Worm (Caenorhabditis elegans) whole organism, midembryonic: ENCODE data around the gene sir-2.3.

ENCODE experiments used
- T22C8.4 ChIP-seq: fragments of 200-800 bp; sonication (Bioruptor generic); IDR thresholded peaks from 2 replicates; pipeline ENCODE4 v1.3.6; 2022; ENCODE audit warnings: missing genetic modification characterization, missing compliant biosample characterization
- flt-1 ChIP-seq: fragments of 200-800 bp; sonication (Bioruptor generic); IDR thresholded peaks from 2 replicates; pipeline ENCODE4 v1.3.6; 2022; ENCODE audit warnings: missing genetic modification characterization, missing compliant biosample characterization
- tab-1 ChIP-seq: fragments of 200-800 bp; sonication (Bioruptor generic); IDR thresholded peaks from 2 replicates; pipeline ENCODE4 v1.3.6; 2022; ENCODE audit warnings: missing genetic modification characterization, missing compliant biosample characterization
- ztf-23 ChIP-seq: fragments of 200-800 bp; sonication (Bioruptor generic); IDR thresholded peaks from 2 replicates; pipeline ENCODE4 v1.3.6; 2022; ENCODE audit warnings: missing genetic modification reagents, missing genetic modification characterization, missing compliant biosample characterization

DNA sequence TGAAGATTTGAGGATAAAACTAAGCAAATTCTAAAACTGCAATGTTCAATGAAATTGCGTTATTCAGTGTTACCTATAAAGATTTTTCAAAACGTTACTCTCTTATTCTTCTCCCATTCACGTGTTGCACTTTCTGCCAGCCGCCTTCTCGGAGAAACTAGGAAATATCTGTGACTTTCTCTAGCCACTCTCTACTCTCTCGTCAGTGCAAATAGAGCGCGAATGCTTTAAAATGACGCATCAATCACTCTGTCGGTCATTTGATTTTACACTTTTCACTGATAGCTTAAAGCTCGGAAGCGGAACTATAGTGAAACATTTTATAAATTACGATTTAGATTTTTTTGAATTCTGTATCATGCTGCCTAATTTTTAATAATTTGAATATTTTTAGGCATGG lies 2.6 kb upstream of the sir-2.3 start:
- TF ChIP-seq flt-1 (GFP tag; lab: Robert Waterston, UW) (no peak), tab-1 (GFP tag; lab: Robert Waterston, UW) (no peak), ztf-23 (GFP tag; lab: Robert Waterston, UW) (no peak), T22C8.4 (no peak)
